Worm (Caenorhabditis elegans): ENCODE measurements around the gene nas-31.

ce11 chrV:10876512-10876911 lies 45.1 kb downstream of the nas-31 start:
- no peak for TF ChIP-seq snpc-4 (GFP tag; optimal IDR thresholded peaks at IDR 0.05)
- TF ChIP-seq snpc-4 (tag; optimal IDR thresholded peaks at IDR 0.05): no peak
- TF ChIP-seq dpff-1 (tag; optimal IDR thresholded peaks at IDR 0.05): no peak
- TF ChIP-seq unc-62 (GFP tag; optimal IDR thresholded peaks at IDR 0.05): no peak
- no peak for TF ChIP-seq sea-2 (GFP tag; IDR thresholded peaks at IDR 0.05)
- TF ChIP-seq ztf-22 (GFP tag; optimal IDR thresholded peaks at IDR 0.05): no peak
- TF ChIP-seq nhr-179 (tag; optimal IDR thresholded peaks at IDR 0.05): no peak
- no peak for TF ChIP-seq athp-1 (tag; optimal IDR thresholded peaks at IDR 0.05)
- no peak for TF ChIP-seq efl-1 (GFP tag; optimal IDR thresholded peaks at IDR 0.05)
- no peak for TF ChIP-seq gei-17 (GFP tag; optimal IDR thresholded peaks at IDR 0.05)
- TF ChIP-seq lsl-1 (GFP tag; optimal IDR thresholded peaks at IDR 0.05): no peak
- TF ChIP-seq lin-54 (GFP tag; optimal IDR thresholded peaks at IDR 0.05): no peak
- no peak for TF ChIP-seq B0019.2 (GFP tag; conservative IDR thresholded peaks at IDR 0.05)

Data from whole organism, young adult.